Worm (Caenorhabditis elegans): ENCODE data around the gene Y97E10AR.3.

ce11 chrV:8025259-8025658 lies 17.9 kb upstream of the Y97E10AR.3 start:
- TF ChIP-seq ceh-82 (tag; optimal IDR thresholded peaks at IDR 0.05): no peak
- no peak for TF ChIP-seq nhr-84 (tag; optimal IDR thresholded peaks at IDR 0.05)
- no peak for TF ChIP-seq nhr-12 (tag; optimal IDR thresholded peaks at IDR 0.05)
